Worm (Caenorhabditis elegans): ENCODE data around the gene F25G6.9.

Gene F25G6.9

DNA sequence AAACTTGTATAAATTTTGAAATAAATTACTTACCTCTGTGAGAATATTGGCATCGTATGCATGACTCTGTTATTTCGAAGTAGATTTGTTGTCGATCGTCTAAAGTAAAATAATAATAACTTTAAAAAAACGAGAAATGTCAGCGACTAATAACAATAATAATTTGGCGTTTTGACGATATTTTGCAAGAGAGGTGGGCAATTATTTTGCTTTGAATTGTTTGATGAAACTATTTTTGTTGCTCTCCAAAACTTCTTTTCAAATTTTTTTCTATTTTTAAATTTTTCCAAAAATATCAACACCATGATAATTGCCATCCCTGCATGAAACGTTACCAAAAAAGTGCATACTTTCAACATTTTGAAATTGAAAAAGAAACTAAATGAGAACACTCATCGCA is 29.4 kb upstream of the F25G6.9 start, which contains the start of gene F41E6.7:
TSS of gene F41E6.7 (minus strand) at position 101 of the 400 bp plus-strand sequence.
- no peak for TF ChIP-seq K11D2.4 (GFP tag; IDR thresholded peaks at IDR 0.05)
- no peak for TF ChIP-seq ztf-28 (GFP tag; IDR thresholded peaks at IDR 0.05)
- no peak for TF ChIP-seq dox-1 (GFP tag; IDR thresholded peaks at IDR 0.05)
- no peak for TF ChIP-seq Y67H2A.10 (GFP tag; conservative IDR thresholded peaks at IDR 0.05)
- TF ChIP-seq hlh-26 (GFP tag; conservative IDR thresholded peaks at IDR 0.05), result no peak
- no peak for TF ChIP-seq F57C9.4 (tag; optimal IDR thresholded peaks at IDR 0.05)
- no peak for TF ChIP-seq repo-1 (tag; optimal IDR thresholded peaks at IDR 0.05)
- no peak for TF ChIP-seq F57A8.1 (GFP tag; optimal IDR thresholded peaks at IDR 0.05)
- TF ChIP-seq egl-44 (GFP tag; IDR thresholded peaks at IDR 0.05), result no peak
- TF ChIP-seq ceh-40 (GFP tag; IDR thresholded peaks at IDR 0.05), result no peak
- no peak for TF ChIP-seq unc-130 (GFP tag; optimal IDR thresholded peaks at IDR 0.05)
- TF ChIP-seq aptf-2 (GFP tag; conservative IDR thresholded peaks at IDR 0.05), result no peak
- TF ChIP-seq dpl-1 (GFP tag; optimal IDR thresholded peaks at IDR 0.05), result no peak
- TF ChIP-seq hlh-12 (tag; optimal IDR thresholded peaks at IDR 0.05), result no peak
- TF ChIP-seq nfyb-1 (GFP tag; IDR thresholded peaks at IDR 0.05), result no peak
- TF ChIP-seq atf-7 (tag; optimal IDR thresholded peaks at IDR 0.05), result no peak
- TF ChIP-seq D2030.7 (GFP tag; IDR thresholded peaks at IDR 0.05), result no peak
- TF ChIP-seq nhr-120 (GFP tag; IDR thresholded peaks at IDR 0.05), result no peak
- no peak for TF ChIP-seq lin-26 (GFP tag; IDR thresholded peaks at IDR 0.05)

DNA sequence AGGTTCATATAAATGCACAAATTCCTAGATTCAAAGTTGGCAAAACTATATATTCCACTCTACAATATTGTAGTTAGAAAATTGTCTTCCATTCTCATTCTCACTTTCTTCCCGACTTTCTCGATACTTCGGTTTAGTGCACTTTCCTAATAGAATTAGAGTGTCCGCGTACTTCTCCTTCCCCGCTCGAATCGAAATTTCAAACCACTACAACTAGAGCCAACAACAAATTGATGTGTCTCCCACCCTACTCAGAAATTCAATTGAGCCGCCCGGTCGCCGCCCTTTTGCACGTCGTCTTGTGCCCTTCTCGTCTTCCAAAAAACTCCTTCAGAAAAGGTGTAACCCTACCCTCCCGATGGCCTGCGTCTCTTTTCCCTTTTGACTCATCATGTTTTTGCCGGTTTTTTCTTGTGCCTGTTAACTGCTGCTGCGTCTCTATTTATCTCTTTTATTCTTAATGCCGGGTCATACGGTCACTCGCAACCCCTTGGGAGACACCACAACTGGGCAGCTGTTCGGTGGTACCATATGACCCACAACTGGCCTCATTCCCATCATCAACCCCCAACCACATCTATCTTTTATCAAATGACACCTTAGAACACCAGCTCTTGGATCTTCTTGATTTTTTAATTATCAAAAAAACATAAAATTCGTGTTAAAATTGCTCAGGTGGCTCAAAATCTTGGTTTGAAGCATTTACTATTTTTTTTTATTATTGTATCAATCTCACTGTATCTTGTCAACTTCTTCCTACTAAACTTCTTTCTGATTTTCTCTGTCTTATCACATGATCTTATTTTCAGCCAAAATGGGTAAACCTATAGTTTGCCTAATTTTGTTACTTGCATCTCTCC is 24.5 kb upstream of the F25G6.9 start, which contains the start of gene tag-196:
TSS of gene tag-196 (plus strand) at position 810 of the 860 bp plus-strand sequence.
- TF ChIP-seq mxl-1 (tag; optimal IDR thresholded peaks at IDR 0.05), result no peak
- no peak for TF ChIP-seq F39B2.1 (GFP tag; IDR thresholded peaks at IDR 0.05)
- no peak for TF ChIP-seq chd-7 (tag; optimal IDR thresholded peaks at IDR 0.05)
- no peak for TF ChIP-seq cebp-1 (GFP tag; IDR thresholded peaks at IDR 0.05)
- TF ChIP-seq cebp-1 (tag; optimal IDR thresholded peaks at IDR 0.05), result no peak
- TF ChIP-seq egl-44 (GFP tag; IDR thresholded peaks at IDR 0.05), result 0 out of 2 replicates have a peak, but pooled peaks have one; percentile 14
- no peak for TF ChIP-seq tbp1 (GFP tag; optimal IDR thresholded peaks at IDR 0.05)

ce11 chrV:8592691-8593307 is 23.0 kb upstream of the F25G6.9 start:
- TF ChIP-seq Y79H2A.3 (GFP tag; conservative IDR thresholded peaks at IDR 0.05) (no peak), aptf-3 (GFP tag; IDR thresholded peaks at IDR 0.05) (no peak)

- TF ChIP-seq T07F8.4 (tag; optimal IDR thresholded peaks at IDR 0.05) (no peak), F52B5.7 (tag; optimal IDR thresholded peaks at IDR 0.05) (no peak), D2030.7 (GFP tag; IDR thresholded peaks at IDR 0.05) (no peak), mel-28 (tag; optimal IDR thresholded peaks at IDR 0.05; ENCODE audit: borderline replicate concordance) (no peak), zfh-2 (GFP tag; conservative IDR thresholded peaks at IDR 0.05) (no peak)
These were observed 18.3 kb upstream of the F25G6.9 start, which contains the start of gene C10B5.3 for ce11 chrV:8588079-8588478. Gene C10B5.3 (minus strand): TSS chrV:8588179.

DNA sequence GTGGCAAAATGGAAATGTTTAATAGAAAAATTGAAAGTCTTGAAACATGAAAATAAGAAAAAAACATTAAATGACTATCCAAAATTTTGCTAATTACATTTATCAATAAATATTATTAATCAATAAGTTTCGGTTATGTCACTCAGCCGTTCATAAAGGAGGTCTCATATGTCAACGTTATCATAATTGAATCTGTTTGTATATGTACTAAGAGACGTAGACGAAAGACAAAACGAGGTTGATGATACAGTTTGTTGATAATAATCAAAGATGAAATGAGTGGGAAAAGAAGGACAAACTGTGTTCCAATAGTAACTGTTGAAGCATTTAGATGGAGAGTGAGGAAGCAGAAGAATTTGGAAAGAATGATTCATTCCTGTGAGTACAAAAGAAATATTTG is 17.1 kb upstream of the F25G6.9 start:
- TF ChIP-seq nhr-80 (tag; optimal IDR thresholded peaks at IDR 0.05) (peak; percentile 56), atf-7 (tag; optimal IDR thresholded peaks at IDR 0.05) (no peak), ceh-58 (GFP tag; IDR thresholded peaks at IDR 0.05) (no peak), snpc-4 (GFP tag; optimal IDR thresholded peaks at IDR 0.05) (no peak), snpc-4 (tag; optimal IDR thresholded peaks at IDR 0.05) (peak in 1 of 4 experiments; percentile 46), tbp1 (GFP tag; optimal IDR thresholded peaks at IDR 0.05) (no peak)

Data from whole organism, young adult.